Fruit fly (Drosophila melanogaster) whole organism, embryonic: ENCODE measurements around the gene Or22b.

Source experiments
- Adf1 ChIP-seq: fragments of 200-800 bp; sonication (Bioruptor generic); IDR thresholded peaks from 2 replicates; pipeline ENCODE4 v1.3.6; 2022; ENCODE audit warnings: missing biosample characterization, missing genetic modification characterization
- BtbVII ChIP-seq: fragments of 200-800 bp; sonication (Bioruptor generic); optimal IDR thresholded peaks from 3 replicates; lab custom pipeline; 2017; ENCODE audit warnings: missing biosample characterization, mild to moderate bottlenecking, missing genetic modification characterization
- CG10267 ChIP-seq: fragments of 200-800 bp; sonication (Bioruptor generic); optimal IDR thresholded peaks from 2 replicates; lab custom pipeline; 2018; ENCODE audit warnings: missing biosample characterization, mild to moderate bottlenecking, missing genetic modification characterization, moderate library complexity
- CG11247 ChIP-seq: fragments of 200-800 bp; sonication (Bioruptor generic); IDR thresholded peaks from 2 replicates; pipeline ENCODE4 v1.3.6; 2022; ENCODE audit warnings: missing biosample characterization, missing genetic modification characterization
- CG11723 ChIP-seq: fragments of 200-800 bp; sonication (Bioruptor generic); optimal IDR thresholded peaks from 2 replicates; lab custom pipeline; 2017; ENCODE audit warnings: missing biosample characterization, mild to moderate bottlenecking, missing genetic modification characterization
- CG12744 ChIP-seq: fragments of 200-800 bp; sonication (Bioruptor generic); optimal IDR thresholded peaks from 2 replicates; lab custom pipeline; 2016; ENCODE audit warnings: missing biosample characterization, missing genetic modification characterization
- CG13296 ChIP-seq: fragments of 200-800 bp; sonication (Bioruptor generic); optimal IDR thresholded peaks from 3 replicates; lab custom pipeline; 2018; ENCODE audit warnings: missing biosample characterization, mild to moderate bottlenecking, missing genetic modification characterization
- CG14050 ChIP-seq: fragments of 200-800 bp; sonication (Bioruptor generic); IDR thresholded peaks from 3 replicates; pipeline ENCODE4 v1.3.6; 2022; ENCODE audit warnings: missing biosample characterization, missing genetic modification characterization
- CG14965 ChIP-seq: fragments of 200-800 bp; sonication (Bioruptor generic); optimal IDR thresholded peaks from 2 replicates; lab custom pipeline; 2016; ENCODE audit warnings: missing biosample characterization, missing genetic modification characterization, borderline replicate concordance
- CG1647 ChIP-seq: fragments of 200-800 bp; sonication (Bioruptor generic); optimal IDR thresholded peaks from 3 replicates; lab custom pipeline; 2016; ENCODE audit warnings: missing biosample characterization, missing genetic modification characterization
- CG17361 ChIP-seq: fragments of 200-800 bp; sonication (Bioruptor generic); IDR thresholded peaks from 3 replicates; pipeline ENCODE4 v1.3.6; 2022; ENCODE audit warnings: missing biosample characterization, missing genetic modification characterization
- CG18764 ChIP-seq: fragments of 200-800 bp; sonication (Bioruptor generic); optimal IDR thresholded peaks from 3 replicates; lab custom pipeline; 2016; ENCODE audit warnings: missing biosample characterization, missing genetic modification characterization
- CG30020 ChIP-seq: fragments of 200-800 bp; optimal IDR thresholded peaks from 2 replicates; lab custom pipeline; 2019; ENCODE audit warnings: missing biosample characterization, mild to moderate bottlenecking, missing genetic modification characterization, moderate library complexity
- CG3281 ChIP-seq: fragments of 200-800 bp; sonication (Bioruptor generic); optimal IDR thresholded peaks from 3 replicates; lab custom pipeline; 2017; ENCODE audit warnings: missing biosample characterization, mild to moderate bottlenecking, missing genetic modification characterization
- CG34224 ChIP-seq: fragments of 200-800 bp; sonication (Bioruptor generic); IDR thresholded peaks from 3 replicates; pipeline ENCODE4 v1.3.6; 2022; ENCODE audit warnings: missing biosample characterization, missing genetic modification characterization; ENCODE audit not compliant: partially characterized antibody
- CG42726 ChIP-seq: fragments of 200-800 bp; sonication (Bioruptor generic); IDR thresholded peaks from 2 replicates; pipeline ENCODE4 v1.3.6; 2022; ENCODE audit warnings: missing biosample characterization, missing genetic modification characterization; ENCODE audit not compliant: partially characterized antibody
- CG4328 ChIP-seq: fragments of 200-800 bp; sonication (Bioruptor generic); optimal IDR thresholded peaks from 3 replicates; lab custom pipeline; 2017; ENCODE audit warnings: missing biosample characterization, missing genetic modification reagents, missing genetic modification characterization
- CG4424 ChIP-seq: fragments of 200-800 bp; sonication (Bioruptor generic); optimal IDR thresholded peaks from 3 replicates; lab custom pipeline; 2016; ENCODE audit warnings: missing biosample characterization, missing genetic modification characterization
- CG5245 ChIP-seq: fragments of 200-800 bp; sonication (Bioruptor generic); optimal IDR thresholded peaks from 3 replicates; lab custom pipeline; 2016; ENCODE audit warnings: missing biosample characterization, missing genetic modification characterization
- CG6689 ChIP-seq: fragments of 200-800 bp; sonication (Bioruptor generic); IDR thresholded peaks from 2 replicates; pipeline ENCODE4 v1.3.6; 2022; ENCODE audit warnings: missing biosample characterization, missing genetic modification characterization
- CG6813 ChIP-seq: fragments of 200-800 bp; sonication (Bioruptor generic); optimal IDR thresholded peaks from 2 replicates; lab custom pipeline; 2017; ENCODE audit warnings: missing biosample characterization, missing genetic modification characterization, mild to moderate bottlenecking, moderate library complexity, missing genetic modification reagents
- CG7372 ChIP-seq: fragments of 200-800 bp; sonication (Bioruptor generic); IDR thresholded peaks from 2 replicates; pipeline ENCODE4 v1.3.6; 2022; ENCODE audit warnings: missing biosample characterization, missing genetic modification characterization
- CG8478 ChIP-seq: fragments of >200 bp; optimal IDR thresholded peaks from 2 replicates; lab custom pipeline; 2018
- Deaf1 ChIP-seq: fragments of 200-800 bp; optimal IDR thresholded peaks from 3 replicates; lab custom pipeline; 2019; ENCODE audit warnings: missing biosample characterization, mild to moderate bottlenecking, missing genetic modification characterization, moderate library complexity
- Dfd ChIP-seq, 2 experiments: fragments of >200 bp; optimal IDR thresholded peaks; 2 replicates each; lab custom pipeline; 2017; ENCODE audit warnings: missing biosample characterization in 2 of 2, missing genetic modification characterization in 2 of 2
- Hey ChIP-seq: fragments of 200-800 bp; sonication (Bioruptor generic); optimal IDR thresholded peaks from 3 replicates; lab custom pipeline; 2018; ENCODE audit warnings: missing biosample characterization, mild to moderate bottlenecking, missing genetic modification characterization
- Mrtf ChIP-seq: fragments of 200-800 bp; sonication (Bioruptor generic); IDR thresholded peaks from 3 replicates; pipeline ENCODE4 v1.3.6; 2022; ENCODE audit warnings: missing biosample characterization, missing genetic modification characterization
- NFAT ChIP-seq: fragments of 200-800 bp; sonication (Bioruptor generic); IDR thresholded peaks from 2 replicates; pipeline ENCODE4 v1.3.6; 2022; ENCODE audit warnings: missing biosample characterization, missing genetic modification characterization
- Nf-YA ChIP-seq: fragments of 200-800 bp; sonication (Bioruptor generic); IDR thresholded peaks from 2 replicates; pipeline ENCODE4 v1.3.6; 2022; ENCODE audit warnings: missing biosample characterization, missing genetic modification characterization
- Nf-YB ChIP-seq: fragments of 200-800 bp; sonication (Bioruptor generic); optimal IDR thresholded peaks from 3 replicates; lab custom pipeline; 2019; ENCODE audit warnings: missing biosample characterization, mild to moderate bottlenecking, missing genetic modification characterization, moderate library complexity
- NfI ChIP-seq: fragments of 200-800 bp; sonication (Bioruptor generic); optimal IDR thresholded peaks from 3 replicates; lab custom pipeline; 2018; ENCODE audit warnings: missing biosample characterization, mild to moderate bottlenecking, missing genetic modification characterization, moderate library complexity
- Ravus ChIP-seq: fragments of 200-800 bp; sonication (Bioruptor generic); IDR thresholded peaks from 2 replicates; pipeline ENCODE4 v1.3.6; 2022; ENCODE audit warnings: missing biosample characterization, missing genetic modification characterization
- Rfx ChIP-seq: fragments of 200-800 bp; sonication (Bioruptor generic); IDR thresholded peaks from 2 replicates; pipeline ENCODE4 v1.3.6; 2022; ENCODE audit warnings: missing biosample characterization, missing genetic modification characterization
- Vsx1 ChIP-seq: fragments of 200-800 bp; sonication (Bioruptor generic); optimal IDR thresholded peaks from 2 replicates; lab custom pipeline; 2017; ENCODE audit warnings: missing biosample characterization, mild to moderate bottlenecking, missing genetic modification characterization, missing genetic modification reagents
- dan ChIP-seq: fragments of 200-800 bp; sonication (Bioruptor generic); IDR thresholded peaks from 2 replicates; pipeline ENCODE4 v1.3.6; 2022; ENCODE audit warnings: missing biosample characterization, missing genetic modification characterization
- dmrt11E ChIP-seq: fragments of 200-800 bp; sonication (Bioruptor generic); optimal IDR thresholded peaks from 3 replicates; lab custom pipeline; 2018; ENCODE audit warnings: missing biosample characterization, mild to moderate bottlenecking, missing genetic modification characterization, moderate library complexity
- fd3F ChIP-seq: fragments of 200-800 bp; sonication (Bioruptor generic); optimal IDR thresholded peaks from 2 replicates; lab custom pipeline; 2018; ENCODE audit warnings: missing biosample characterization, mild to moderate bottlenecking, missing genetic modification characterization, moderate library complexity
- ham ChIP-seq: fragments of 200-800 bp; sonication (Bioruptor generic); IDR thresholded peaks from 2 replicates; pipeline ENCODE4 v1.3.6; 2022; ENCODE audit warnings: missing biosample characterization, missing genetic modification characterization
- kay ChIP-seq: fragments of 200-800 bp; sonication (Bioruptor generic); optimal IDR thresholded peaks from 2 replicates; lab custom pipeline; 2016; ENCODE audit warnings: missing biosample characterization, missing genetic modification characterization
- kni ChIP-seq: fragments of 200-800 bp; sonication (Bioruptor generic); optimal IDR thresholded peaks from 3 replicates; lab custom pipeline; 2017; ENCODE audit warnings: mild to moderate bottlenecking, missing biosample characterization, missing genetic modification reagents, missing genetic modification characterization
- maf-S ChIP-seq: fragments of 200-800 bp; sonication (Bioruptor generic); optimal IDR thresholded peaks from 2 replicates; lab custom pipeline; 2016; ENCODE audit warnings: missing biosample characterization, missing genetic modification characterization
- mam ChIP-seq: fragments of 200-800 bp; sonication (Bioruptor generic); optimal IDR thresholded peaks from 3 replicates; lab custom pipeline; 2016; ENCODE audit warnings: missing biosample characterization, missing genetic modification characterization
- odd ChIP-seq: fragments of 200-800 bp; sonication (Bioruptor generic); optimal IDR thresholded peaks from 2 replicates; lab custom pipeline; 2017; ENCODE audit warnings: missing biosample characterization, mild to moderate bottlenecking, missing genetic modification characterization
- p53 ChIP-seq: fragments of 200-800 bp; sonication (Bioruptor generic); optimal IDR thresholded peaks from 2 replicates; lab custom pipeline; 2016; ENCODE audit warnings: missing biosample characterization, missing genetic modification characterization
- pzg ChIP-seq: fragments of 200-800 bp; sonication (Bioruptor generic); optimal IDR thresholded peaks from 3 replicates; lab custom pipeline; 2018; ENCODE audit warnings: missing biosample characterization, mild to moderate bottlenecking, missing genetic modification characterization, moderate library complexity
- schlank ChIP-seq: fragments of 200-800 bp; sonication (Bioruptor generic); optimal IDR thresholded peaks from 2 replicates; lab custom pipeline; 2018; ENCODE audit warnings: missing biosample characterization, mild to moderate bottlenecking, missing genetic modification characterization
- sr ChIP-seq: fragments of 200-800 bp; sonication (Bioruptor generic); IDR thresholded peaks from 3 replicates; pipeline ENCODE4 v1.3.6; 2022; ENCODE audit warnings: missing biosample characterization, missing genetic modification characterization
- usp ChIP-seq: fragments of >200 bp; optimal IDR thresholded peaks from 2 replicates; lab custom pipeline; 2017; ENCODE audit warnings: missing biosample characterization, missing genetic modification characterization
- wek ChIP-seq: fragments of 200-800 bp; sonication (Bioruptor generic); optimal IDR thresholded peaks from 3 replicates; lab custom pipeline; 2018; ENCODE audit warnings: missing biosample characterization, mild to moderate bottlenecking, missing genetic modification characterization, moderate library complexity
- zf30C ChIP-seq: fragments of 200-800 bp; sonication (Bioruptor generic); optimal IDR thresholded peaks from 3 replicates; lab custom pipeline; 2018; ENCODE audit warnings: missing biosample characterization, mild to moderate bottlenecking, missing genetic modification characterization
- zfh2 ChIP-seq: fragments of 200-800 bp; sonication (Bioruptor generic); optimal IDR thresholded peaks from 2 replicates; lab custom pipeline; 2016; ENCODE audit warnings: missing biosample characterization, missing genetic modification characterization

Gene Or22b

DNA sequence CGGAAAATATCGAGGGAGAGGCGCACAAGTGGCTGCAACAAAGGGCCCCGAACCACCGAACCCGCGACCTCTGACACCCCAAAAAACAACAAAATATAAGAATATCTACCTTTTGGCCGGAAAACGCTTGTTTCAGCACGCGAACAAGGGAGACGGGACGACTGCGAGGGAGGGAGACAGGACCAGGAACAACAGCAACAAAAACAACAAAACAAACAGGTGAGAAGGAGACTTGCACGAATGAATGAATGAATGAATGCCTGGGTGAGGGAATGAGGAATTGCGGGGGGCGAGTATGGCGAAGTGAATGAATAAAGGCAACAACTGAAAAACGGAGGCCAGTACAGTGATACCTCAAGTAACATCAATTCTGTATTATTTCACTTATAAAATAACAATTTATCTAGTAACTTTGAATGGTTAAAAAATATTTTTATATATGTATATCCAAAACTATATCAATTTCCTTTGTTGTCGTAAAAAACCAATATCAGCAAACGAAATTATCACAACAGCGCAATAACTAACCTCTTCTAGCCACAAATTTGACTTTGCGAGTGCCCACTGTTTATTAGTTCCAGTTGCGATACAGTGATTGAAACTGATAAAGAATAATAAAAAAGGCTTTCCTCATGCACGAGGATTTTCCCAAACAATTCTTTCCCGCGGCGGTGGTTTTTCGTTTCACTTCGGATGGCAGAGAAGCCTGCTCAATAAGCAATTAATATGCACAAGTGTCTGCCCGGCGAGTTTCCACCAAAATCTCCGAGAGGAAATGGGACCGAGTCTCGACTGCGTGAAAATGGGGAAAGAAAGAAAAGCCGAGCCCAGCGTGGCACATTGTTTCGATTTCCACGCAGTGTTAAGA, 34.4 kb downstream of the Or22b start (continued):
- TF ChIP-seq Ravus (no peak), CG11723 (GFP tag; lab: Kevin White, UChicago) (no peak), odd (GFP tag; lab: Kevin White, UChicago) (no peak), zfh2 (no peak), kni (peak; percentile 56), Adf1 (GFP tag; lab: Robert Waterston, UW) (no peak), CG4424 (no peak), CG3281 (GFP tag; lab: Kevin White, UChicago) (no peak), CG1647 (no peak), dmrt11E (tag; lab: Kevin White, UChicago) (peak; percentile 72), CG11247 (no peak), CG13296 (no peak), CG4328 (GFP tag; lab: Kevin White, UChicago) (no peak), maf-S (no peak), kay (GFP tag; lab: Kevin White, UChicago) (no peak), CG7372 (no peak), wek (GFP tag; lab: Kevin White, UChicago) (no peak), CG12744 (no peak), CG5245 (GFP tag; lab: Kevin White, UChicago) (no peak), NFAT (GFP tag; lab: Robert Waterston, UW) (no peak), CG6689 (no peak), Nf-YA (GFP tag; lab: Robert Waterston, UW) (no peak), CG14050 (no peak), dan (GFP tag; lab: Robert Waterston, UW) (no peak), CG30020 (no peak), Hey (tag; lab: Kevin White, UChicago) (no peak), Dfd (GFP tag; optimal IDR thresholded peaks at IDR 0.05; lab: Kevin White, UChicago) (no peak), usp (GFP tag; lab: Kevin White, UChicago) (no peak), fd3F (GFP tag; lab: Kevin White, UChicago) (no peak), pzg (GFP tag; lab: Kevin White, UChicago) (no peak), mam (GFP tag; lab: Kevin White, UChicago) (no peak), CG34224 (no peak), Nf-YB (GFP tag; lab: Kevin White, UChicago) (no peak), CG42726 (GFP tag; lab: Robert Waterston, UW) (no peak), CG10267 (tag; lab: Kevin White, UChicago) (peak; percentile 45), sr (GFP tag; lab: Robert Waterston, UW) (no peak), CG6813 (no peak), Deaf1 (tag; lab: Kevin White, UChicago) (no peak), p53 (GFP tag; lab: Kevin White, UChicago) (no peak), CG14965 (no peak), schlank (tag; lab: Kevin White, UChicago) (no peak), Mrtf (GFP tag; lab: Robert Waterston, UW) (no peak), BtbVII (GFP tag; lab: Kevin White, UChicago) (no peak), Vsx1 (GFP tag; lab: Kevin White, UChicago) (no peak), zf30C (no peak), CG17361 (peak; percentile 48; the same call in 2 of the 3 replicates), CG18764 (GFP tag; lab: Kevin White, UChicago) (no peak), ham (GFP tag; lab: Robert Waterston, UW) (no peak), CG8478 (lab: Kevin White, UChicago) (no peak), NfI (GFP tag; lab: Kevin White, UChicago) (no peak), Rfx (GFP tag; lab: Robert Waterston, UW) (no peak)
